Worm (Caenorhabditis elegans): Measurements from ENCODE around the gene srw-15.
"Not testable (repeated sequence)": the region's sequence is repeated elsewhere in the genome, so short reads cannot be mapped to it uniquely, and the experiment has no call there.

srw-15 gene

DNA sequence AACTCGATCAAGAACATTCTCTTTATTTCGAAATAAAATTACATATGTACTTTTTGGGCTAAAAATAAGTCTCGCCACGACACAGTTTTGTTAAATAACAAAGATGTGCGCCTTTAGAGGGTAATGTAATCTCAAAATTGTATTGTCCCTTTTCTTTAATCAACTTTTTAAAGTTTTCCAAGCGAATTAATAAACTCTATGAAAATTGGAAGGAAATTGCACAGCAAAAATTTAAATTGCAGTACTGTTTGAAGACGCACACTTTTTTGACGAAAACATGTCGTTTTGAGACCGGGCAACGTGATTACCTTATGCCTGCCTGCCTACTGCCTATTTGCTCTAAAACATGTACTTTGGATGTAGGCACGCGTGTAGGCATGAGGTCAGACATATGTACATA lies 38.4 kb upstream of the srw-15 start:
- TF ChIP-seq lin-13 (tag; optimal IDR thresholded peaks at IDR 0.05) (no peak), ham-2 (GFP tag; optimal IDR thresholded peaks at IDR 0.05) (no peak)

- TF ChIP-seq nhr-76 (tag; optimal IDR thresholded peaks at IDR 0.05), result no peak
- TF ChIP-seq unc-120 (tag; optimal IDR thresholded peaks at IDR 0.05; ENCODE audit: poor library complexity, severe bottlenecking), result no peak
- no peak for TF ChIP-seq pha-4 (tag; optimal IDR thresholded peaks at IDR 0.05)
- no peak for TF ChIP-seq ham-2 (GFP tag; optimal IDR thresholded peaks at IDR 0.05)
Measured at ce11 chrV:15192377-15192776, 38.0 kb upstream of the srw-15 start, which contains the start of gene plc-2. Gene plc-2 (plus strand): TSS chrV:15192572.

DNA sequence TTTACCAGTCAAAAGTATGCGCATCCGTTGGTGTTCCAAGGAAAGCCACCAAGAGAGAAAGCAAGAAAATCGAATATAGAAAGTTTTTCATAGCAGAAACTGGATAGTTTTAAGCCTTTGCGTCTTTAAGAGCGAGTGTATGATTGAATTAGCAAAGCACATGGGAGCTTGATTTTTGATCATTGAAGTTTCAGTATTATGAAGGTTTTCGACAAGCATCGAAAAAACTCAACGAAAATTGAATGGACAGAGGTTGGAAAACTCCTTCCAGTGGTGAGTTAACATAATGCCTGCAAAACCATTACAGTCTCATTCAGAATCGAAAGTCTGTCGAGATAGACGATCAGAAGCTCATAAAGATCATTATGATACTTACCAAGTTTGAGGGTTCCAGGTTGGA lies 36.4 kb upstream of the srw-15 start, which contains the start of gene Y75B12B.13:
Y75B12B.13 (minus strand) TSS at position 101 of the 400 bp plus-strand sequence.
- TF ChIP-seq unc-62 (GFP tag; optimal IDR thresholded peaks at IDR 0.05) (no peak), tbx-8 (GFP tag; optimal IDR thresholded peaks at IDR 0.05) (no peak), bed-3 (GFP tag; optimal IDR thresholded peaks at IDR 0.05) (no peak), flh-1 (GFP tag; optimal IDR thresholded peaks at IDR 0.05) (no peak), lsy-2 (tag; optimal IDR thresholded peaks at IDR 0.05) (no peak), hlh-1 (tag; optimal IDR thresholded peaks at IDR 0.05) (no peak), M03D4.4 (tag; optimal IDR thresholded peaks at IDR 0.05) (no peak)

DNA sequence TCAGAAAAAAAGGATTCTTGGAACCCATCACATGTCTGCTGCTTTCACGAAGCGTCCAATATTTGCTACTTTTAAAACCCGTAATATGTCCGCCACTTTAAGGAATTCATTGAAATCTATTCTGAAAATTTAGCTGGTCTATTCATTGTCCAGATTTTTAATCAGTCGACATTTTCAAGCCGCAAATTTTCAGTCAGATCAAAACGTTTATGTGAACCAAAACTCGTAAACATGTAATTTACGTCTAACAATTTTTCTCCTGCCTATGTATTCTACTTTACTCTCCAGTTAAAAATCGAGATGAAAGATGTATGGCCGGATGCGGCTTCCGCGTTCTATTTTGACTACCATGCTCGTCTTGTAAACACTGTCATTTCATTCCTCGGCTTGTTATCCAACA lies 32.4 kb upstream of the srw-15 start, which contains the start of gene srw-1:
srw-1 (plus strand) TSS at position 301 of the 400 bp plus-strand sequence.
- TF ChIP-seq lin-13 (tag; optimal IDR thresholded peaks at IDR 0.05) (no peak), blmp-1 (tag; optimal IDR thresholded peaks at IDR 0.05) (no peak), ces-1 (GFP tag; optimal IDR thresholded peaks at IDR 0.05) (no peak), tbx-8 (GFP tag; optimal IDR thresholded peaks at IDR 0.05) (no peak), hlh-1 (tag; optimal IDR thresholded peaks at IDR 0.05) (no peak), pha-4 (tag; optimal IDR thresholded peaks at IDR 0.05) (no peak), elt-3 (tag; optimal IDR thresholded peaks at IDR 0.05) (no peak), unc-120 (tag; optimal IDR thresholded peaks at IDR 0.05; ENCODE audit: poor library complexity, severe bottlenecking) (no peak), M03D4.4 (tag; optimal IDR thresholded peaks at IDR 0.05) (no peak), ztf-11 (tag; optimal IDR thresholded peaks at IDR 0.05) (no peak)

DNA sequence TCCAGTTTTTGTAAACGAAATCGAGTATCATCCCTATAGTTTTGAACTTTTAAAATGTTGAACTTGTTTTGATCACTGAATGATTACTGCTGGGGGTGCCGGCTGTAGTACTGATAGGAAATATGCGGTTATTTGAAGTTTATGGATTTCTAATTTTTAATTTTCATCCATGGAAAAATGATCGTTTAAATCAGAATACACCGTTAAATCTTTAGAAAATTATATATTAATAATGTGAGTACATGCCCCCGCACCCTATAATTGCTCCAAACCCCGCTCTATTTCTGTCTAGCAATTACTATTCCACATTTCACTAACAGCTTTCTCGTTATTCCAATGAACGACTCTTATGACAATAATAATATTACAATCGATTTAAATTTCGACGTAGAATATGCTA lies 30.6 kb upstream of the srw-15 start, which contains the start of gene Y75B12B.10:
Y75B12B.10 (plus strand) TSS at position 301 of the 400 bp plus-strand sequence.
- TF ChIP-seq ham-2 (GFP tag; optimal IDR thresholded peaks at IDR 0.05) (no peak), unc-120 (tag; optimal IDR thresholded peaks at IDR 0.05; ENCODE audit: poor library complexity, severe bottlenecking) (no peak), mep-1 (tag; optimal IDR thresholded peaks at IDR 0.05) (no peak), sem-2 (GFP tag; optimal IDR thresholded peaks at IDR 0.05) (no peak), mls-2 (tag; optimal IDR thresholded peaks at IDR 0.05) (no peak), zip-8 (tag; optimal IDR thresholded peaks at IDR 0.05) (no peak), lsy-2 (tag; optimal IDR thresholded peaks at IDR 0.05) (no peak), lin-32 (GFP tag; optimal IDR thresholded peaks at IDR 0.05) (no peak), elt-3 (tag; optimal IDR thresholded peaks at IDR 0.05) (no peak), ceh-43 (GFP tag; optimal IDR thresholded peaks at IDR 0.05) (no peak), ztf-11 (tag; optimal IDR thresholded peaks at IDR 0.05) (no peak), unc-62 (GFP tag; optimal IDR thresholded peaks at IDR 0.05) (no peak), snpc-4 (tag; optimal IDR thresholded peaks at IDR 0.05) (no peak), pha-4 (tag; optimal IDR thresholded peaks at IDR 0.05) (no peak), cnd-1 (tag; optimal IDR thresholded peaks at IDR 0.05) (no peak)

DNA sequence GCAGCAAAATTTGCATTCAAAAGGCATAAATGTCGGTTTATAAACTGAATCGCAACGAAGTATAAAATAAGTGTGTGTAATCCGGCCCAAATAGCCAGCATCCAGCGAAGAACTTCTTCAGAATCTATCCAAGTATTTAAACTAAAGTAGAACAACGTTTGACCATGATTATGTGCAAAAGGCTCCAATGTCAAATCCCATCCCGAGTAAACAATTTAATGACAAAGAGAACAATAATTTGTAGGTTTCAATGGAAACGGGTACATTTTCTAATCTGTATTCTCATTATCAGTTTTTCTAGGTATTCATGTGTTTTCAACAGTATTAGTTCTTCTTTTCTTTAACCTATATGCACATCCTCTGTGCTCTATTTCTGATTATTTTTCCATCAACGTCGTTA lies 22.7 kb upstream of the srw-15 start, which contains the start of gene C41G6.12:
C41G6.12 (minus strand) TSS at position 101 of the 400 bp plus-strand sequence.
- not testable (repeated sequence) for TF ChIP-seq lin-32 (GFP tag; optimal IDR thresholded peaks at IDR 0.05); mls-2 (tag; optimal IDR thresholded peaks at IDR 0.05); nhr-12 (tag; optimal IDR thresholded peaks at IDR 0.05)

- not testable (repeated sequence) for TF ChIP-seq sem-2 (GFP tag; optimal IDR thresholded peaks at IDR 0.05); blmp-1 (tag; optimal IDR thresholded peaks at IDR 0.05); pha-4 (tag; optimal IDR thresholded peaks at IDR 0.05)
Measured at ce11 chrV:15211869-15212268, 18.5 kb upstream of the srw-15 start, which contains the start of gene sri-24. Gene sri-24 (plus strand): TSS chrV:15212169.
